Fruit fly (Drosophila melanogaster): ENCODE measurements around the gene Neu2.

DNA sequence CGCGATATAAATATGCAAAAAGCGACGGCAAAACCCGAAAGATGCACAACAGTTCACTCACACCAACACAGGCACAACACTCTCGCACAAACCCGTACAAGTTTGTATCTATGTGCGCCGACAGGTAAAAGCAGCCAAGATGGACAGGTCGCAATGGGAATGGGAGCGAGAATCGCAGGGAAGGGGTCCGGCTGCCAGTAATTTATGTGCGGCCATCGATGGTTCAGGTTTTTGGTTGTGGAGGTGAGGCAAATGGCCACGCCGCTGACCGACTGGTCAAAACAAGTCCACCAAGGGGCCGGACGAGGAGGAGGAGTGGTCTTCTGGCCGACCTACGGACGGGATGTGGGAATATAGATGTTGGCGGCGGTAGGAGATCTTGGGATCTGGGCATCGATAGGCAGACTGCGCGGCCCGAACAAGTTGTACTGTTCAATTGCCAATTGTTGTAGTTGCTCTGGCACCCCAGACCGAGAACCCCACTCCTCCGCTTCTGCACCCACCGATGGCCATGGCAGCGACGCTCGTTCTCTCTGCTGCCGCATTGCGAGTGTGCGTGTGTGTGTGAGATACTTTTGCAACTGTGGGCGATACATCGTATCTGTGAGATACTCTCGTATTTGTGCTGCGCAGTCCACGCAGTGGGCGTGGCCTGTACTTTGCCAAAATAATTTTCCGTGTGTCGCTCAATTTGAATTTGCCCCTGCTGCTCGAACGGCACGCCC, 30.1 kb downstream of the Neu2 start:
- no peak for TF ChIP-seq Hr38 (GFP tag; optimal IDR thresholded peaks at IDR 0.05)
- no peak for TF ChIP-seq CG31627 (GFP tag; optimal IDR thresholded peaks at IDR 0.05)
- no peak; the same call in 1 of the 2 replicates for TF ChIP-seq CG15336 (GFP tag; IDR thresholded peaks at IDR 0.05)
- TF ChIP-seq lz (GFP tag; optimal IDR thresholded peaks at IDR 0.05) = no peak
- TF ChIP-seq CG7368 (GFP tag; optimal IDR thresholded peaks at IDR 0.05) = no peak
- TF ChIP-seq OdsH (GFP tag; optimal IDR thresholded peaks at IDR 0.05) = no peak
- no peak for TF ChIP-seq Met (GFP tag; optimal IDR thresholded peaks at IDR 0.05)
- no peak for TF ChIP-seq CG6792 (GFP tag; optimal IDR thresholded peaks at IDR 0.05)
- TF ChIP-seq CG8319 (GFP tag; optimal IDR thresholded peaks at IDR 0.05) = no peak
- no peak for TF ChIP-seq Sox14 (GFP tag; optimal IDR thresholded peaks at IDR 0.05)
- TF ChIP-seq CG11902 (GFP tag; optimal IDR thresholded peaks at IDR 0.05) = no peak
- TF ChIP-seq Blimp-1 (GFP tag; optimal IDR thresholded peaks at IDR 0.05) = no peak

Data from whole organism, prepupa.